Worm (Caenorhabditis elegans) whole organism, L1 larva: ENCODE measurements around the gene srlf-33.

Experiments
- lin-15B ChIP-seq: fragments of 150-350 bp; sonication (generic microtip); optimal IDR thresholded peaks from 3 replicates; lab custom pipeline; 2014; ENCODE audit warnings: missing biosample characterization, missing genetic modification characterization
- lin-39 ChIP-seq: fragments of 150-350 bp; optimal IDR thresholded peaks from 2 replicates; lab custom pipeline; 2014; ENCODE audit warnings: missing biosample characterization, missing genetic modification reagents, missing genetic modification characterization
- lsy-2 ChIP-seq, 2 experiments: fragments of 150-350 bp; optimal IDR thresholded peaks; 2 replicates each; lab custom pipeline; 2014; ENCODE audit warnings: missing biosample characterization in 2 of 2, missing genetic modification characterization in 2 of 2
- nhr-77 ChIP-seq: fragments of 150-350 bp; optimal IDR thresholded peaks from 2 replicates; lab custom pipeline; 2014; ENCODE audit warnings: missing biosample characterization, missing genetic modification characterization
- nhr-90 ChIP-seq: sonication (generic microtip); optimal IDR thresholded peaks from 2 replicates; lab custom pipeline; 2016; ENCODE audit warnings: mild to moderate bottlenecking, missing genetic modification characterization, missing compliant biosample characterization; ENCODE audit not compliant: poor library complexity
- snpc-4 ChIP-seq: fragments of 150-350 bp; optimal IDR thresholded peaks from 2 replicates; lab custom pipeline; 2014; ENCODE audit warnings: missing biosample characterization, missing genetic modification characterization
- unc-62 ChIP-seq: fragments of 150-350 bp; optimal IDR thresholded peaks from 2 replicates; lab custom pipeline; 2014; ENCODE audit warnings: missing biosample characterization, missing genetic modification reagents, missing genetic modification characterization

DNA sequence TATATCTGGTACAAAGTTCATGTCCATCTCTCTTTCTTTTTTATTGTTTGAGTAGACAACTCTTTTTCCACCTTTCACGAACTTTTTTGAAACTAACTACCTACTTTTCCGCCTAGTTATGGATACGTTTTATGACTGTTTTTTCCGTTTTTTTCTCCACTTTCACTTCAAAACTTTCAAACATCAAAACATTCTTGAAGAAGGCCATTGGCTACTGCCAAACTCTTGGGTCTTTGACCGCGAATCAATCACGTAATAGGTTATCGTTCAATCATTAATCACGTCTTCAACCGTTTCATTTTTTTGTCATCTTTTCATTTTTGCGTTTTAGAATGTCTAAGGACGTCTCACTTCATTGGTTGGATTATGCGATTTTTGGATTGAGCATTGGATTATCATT, 11.8 kb upstream of the srlf-33 start, which contains the start of gene slc-5A12:
- TF ChIP-seq snpc-4 (tag; lab: Kevin White, UChicago) (no peak), unc-62 (GFP tag; lab: Kevin White, UChicago) (no peak), lin-39 (no peak), lin-15B (tag; lab: Kevin White, UChicago) (no peak), nhr-90 (tag; lab: Kevin White, UChicago) (no peak), nhr-77 (tag; lab: Kevin White, UChicago) (no peak), lsy-2 (tag; optimal IDR thresholded peaks at IDR 0.05; lab: Kevin White, UChicago) (no peak)
